Fruit fly (Drosophila melanogaster): ENCODE results near the gene CG7218.

The CG7218 gene

DNA sequence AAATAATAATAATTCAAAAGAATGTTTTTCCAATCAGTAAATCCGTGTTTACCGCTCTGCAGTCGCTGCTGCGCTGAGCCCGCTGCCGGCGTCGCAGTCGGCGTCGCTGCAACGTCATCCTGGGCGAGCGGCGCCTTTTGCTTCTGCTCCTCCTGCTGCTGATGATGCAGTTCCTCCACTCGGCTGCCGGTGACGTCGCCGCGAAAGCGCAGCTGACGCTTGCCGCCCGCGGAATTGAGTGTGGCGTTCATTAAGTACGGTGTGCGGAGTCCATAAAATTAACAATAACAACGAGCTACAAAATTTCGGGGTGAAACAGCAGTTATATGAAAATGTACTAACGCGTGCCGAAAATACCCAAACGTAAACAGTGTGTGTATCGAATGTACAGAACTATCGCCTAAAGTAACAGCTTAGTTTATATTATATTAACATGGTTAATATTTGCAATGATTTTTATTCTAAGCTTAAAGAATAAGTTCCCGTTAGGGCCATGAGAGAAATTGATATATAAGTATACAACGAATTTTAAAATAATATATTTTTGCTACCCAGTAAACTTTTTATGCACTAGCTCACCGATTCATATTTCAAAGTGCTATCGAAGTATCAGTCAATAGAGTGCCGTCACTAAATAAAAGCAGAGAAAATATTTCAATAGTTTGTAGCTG is at the start of gene CG7218, which contains the start of gene Cbp20 (continued):
- TF ChIP-seq crc (GFP tag; optimal IDR thresholded peaks at IDR 0.05) (no peak), shn (GFP tag; optimal IDR thresholded peaks at IDR 0.05) (peak; percentile 53), tgo (GFP tag; IDR thresholded peaks at IDR 0.05) (peak; percentile 62), CG15269 (tag; optimal IDR thresholded peaks at IDR 0.05) (peak; percentile 71), Six4 (GFP tag; optimal IDR thresholded peaks at IDR 0.05) (peak; percentile 57), fru (optimal IDR thresholded peaks at IDR 0.05) (no peak), CG4404 (GFP tag; IDR thresholded peaks at IDR 0.05) (no peak; the same call in 1 of the 2 replicates), tin (GFP tag; optimal IDR thresholded peaks at IDR 0.05) (peak; percentile 77), zfh1 (GFP tag; IDR thresholded peaks at IDR 0.05) (peak; percentile 74), nmo (GFP tag; optimal IDR thresholded peaks at IDR 0.05) (peak; percentile 73), psq (GFP tag; optimal IDR thresholded peaks at IDR 0.05) (no peak), gt (GFP tag; IDR thresholded peaks at IDR 0.05) (no peak), CG33557 (GFP tag; optimal IDR thresholded peaks at IDR 0.05) (peak; percentile 65), CG14014 (GFP tag; IDR thresholded peaks at IDR 0.05) (peak; percentile 83), ara (GFP tag; IDR thresholded peaks at IDR 0.05) (0 out of 2 replicates have a peak, but pooled peaks have one; percentile 22), CG7786 (GFP tag; optimal IDR thresholded peaks at IDR 0.05) (peak; percentile 48), HLH4C (GFP tag; IDR thresholded peaks at IDR 0.05; ENCODE audit: partially characterized antibody) (peak; percentile 82), CG2678 (tag; optimal IDR thresholded peaks at IDR 0.05) (peak; percentile 78), lilli (GFP tag; optimal IDR thresholded peaks at IDR 0.05) (peak; percentile 87), vvl (GFP tag; IDR thresholded peaks at IDR 0.05) (peak; percentile 82), Dad (GFP tag; optimal IDR thresholded peaks at IDR 0.05) (peak; percentile 16), CG7372 (GFP tag; IDR thresholded peaks at IDR 0.05) (peak; percentile 45; the same call in 1 of the 2 replicates), CG10366 (GFP tag; IDR thresholded peaks at IDR 0.05) (peak; percentile 52; the same call in 1 of the 2 replicates), bcd (GFP tag; optimal IDR thresholded peaks at IDR 0.05) (peak; percentile 57), CG11456 (GFP tag; IDR thresholded peaks at IDR 0.05) (peak; percentile 90), CG17186 (GFP tag; optimal IDR thresholded peaks at IDR 0.05) (peak; percentile 22), eve (GFP tag; optimal IDR thresholded peaks at IDR 0.05) (no peak), ftz-f1 (GFP tag; optimal IDR thresholded peaks at IDR 0.05) (no peak), gem (tag; optimal IDR thresholded peaks at IDR 0.05) (peak; percentile 78), CG7839 (tag; optimal IDR thresholded peaks at IDR 0.05) (peak; percentile 65), sens (GFP tag) (peak; percentile 90), CG11504 (tag; optimal IDR thresholded peaks at IDR 0.05) (peak; percentile 70), CG11093 (GFP tag; IDR thresholded peaks at IDR 0.05) (peak; percentile 41; the same call in 1 of the 3 replicates), Awh (GFP tag; IDR thresholded peaks at IDR 0.05) (peak; percentile 49; the same call in 1 of the 2 replicates), cato (GFP tag; optimal IDR thresholded peaks at IDR 0.05; ENCODE audit: borderline replicate concordance) (peak; percentile 35), CrebB (tag; optimal IDR thresholded peaks at IDR 0.05) (peak; percentile 3), H2.0 (GFP tag; IDR thresholded peaks at IDR 0.05) (peak; percentile 86), CG10959 (GFP tag; IDR thresholded peaks at IDR 0.05) (no peak), CG6813 (GFP tag; optimal IDR thresholded peaks at IDR 0.05) (peak; percentile 16), CG32772 (GFP tag; IDR thresholded peaks at IDR 0.05) (peak; percentile 57; the same call in 1 of the 2 replicates), fd96Cb (tag; optimal IDR thresholded peaks at IDR 0.05) (peak; percentile 19), zfh2 (GFP tag; optimal IDR thresholded peaks at IDR 0.05) (peak; percentile 70), knrl (GFP tag; IDR thresholded peaks at IDR 0.05; ENCODE audit: partially characterized antibody) (peak; percentile 88), chn (GFP tag; optimal IDR thresholded peaks at IDR 0.05) (peak; percentile 62), Oaz (GFP tag; IDR thresholded peaks at IDR 0.05) (no peak), az2 (GFP tag; optimal IDR thresholded peaks at IDR 0.05) (peak; percentile 83), p53 (GFP tag; optimal IDR thresholded peaks at IDR 0.05) (no peak), CG7357 (GFP tag; IDR thresholded peaks at IDR 0.05) (0 out of 3 replicates have a peak, but pooled peaks have one; percentile 28), Rfx (GFP tag; IDR thresholded peaks at IDR 0.05) (peak; percentile 93), sisA (GFP tag; IDR thresholded peaks at IDR 0.05) (peak; percentile 68), CG18599 (GFP tag; optimal IDR thresholded peaks at IDR 0.05) (peak; percentile 71)

All from whole organism, embryonic.